Worm (Caenorhabditis elegans): ENCODE data around the gene T25B6.3.

DNA sequence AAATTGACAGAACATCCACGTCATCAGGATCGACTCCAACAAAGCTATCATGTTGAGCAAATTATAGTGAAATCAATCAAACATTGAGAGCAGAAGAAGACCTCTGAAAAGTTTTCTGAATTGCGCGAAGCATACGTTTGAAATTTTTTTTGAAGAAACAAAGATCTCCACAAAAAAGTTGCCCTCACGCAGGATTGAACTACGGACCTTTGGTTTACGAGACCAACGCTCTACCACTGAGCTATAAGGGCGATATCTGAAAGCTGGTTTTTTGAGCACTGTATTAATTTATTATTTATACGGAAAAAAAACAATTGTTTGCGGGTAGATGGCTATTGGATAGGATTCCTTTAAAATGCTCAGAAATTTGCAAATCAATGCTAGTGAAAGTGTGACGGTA is 1.9 kb upstream of the T25B6.3 start:
- TF ChIP-seq sox-2 (GFP tag; IDR thresholded peaks at IDR 0.05) (no peak), pag-3 (tag; optimal IDR thresholded peaks at IDR 0.05; ENCODE audit: borderline replicate concordance) (no peak), nhr-11 (tag; optimal IDR thresholded peaks at IDR 0.05) (no peak)
